Fruit fly (Drosophila melanogaster) whole organism, embryonic: ENCODE measurements around the gene CG31161.

ENCODE experiments used
- Ada2b ChIP-seq: fragments of 200-800 bp; sonication (Bioruptor generic); IDR thresholded peaks from 2 replicates; pipeline ENCODE4 v1.3.6; 2022; ENCODE audit warnings: missing biosample characterization, missing genetic modification characterization
- Awh ChIP-seq: fragments of 200-800 bp; sonication (Bioruptor generic); IDR thresholded peaks from 2 replicates; pipeline ENCODE4, ENCODE4 v1.3.6; 2022; ENCODE audit warnings: missing biosample characterization, missing genetic modification characterization
- CG1024 ChIP-seq: fragments of 200-800 bp; sonication (Bioruptor generic); IDR thresholded peaks from 2 replicates; pipeline ENCODE4 v1.3.6; 2022; ENCODE audit warnings: missing biosample characterization, missing genetic modification characterization
- CG10366 ChIP-seq: fragments of 200-800 bp; sonication (Bioruptor generic); IDR thresholded peaks from 2 replicates; pipeline ENCODE4 v1.3.6; 2022; ENCODE audit warnings: missing biosample characterization, missing genetic modification characterization
- CG10654 ChIP-seq: fragments of 200-800 bp; sonication (Bioruptor generic); optimal IDR thresholded peaks from 2 replicates; lab custom pipeline; 2016; ENCODE audit warnings: missing biosample characterization, missing genetic modification characterization
- CG12155 ChIP-seq: fragments of 200-800 bp; sonication (Bioruptor generic); optimal IDR thresholded peaks from 3 replicates; lab custom pipeline; 2016; ENCODE audit warnings: missing biosample characterization, missing genetic modification characterization
- CG15514 ChIP-seq: fragments of 200-800 bp; sonication (Bioruptor generic); optimal IDR thresholded peaks from 3 replicates; lab custom pipeline; 2017; ENCODE audit warnings: missing biosample characterization, missing genetic modification characterization, mild to moderate bottlenecking, moderate library complexity, missing genetic modification reagents
- CG16863 ChIP-seq: fragments of 200-800 bp; sonication (Bioruptor generic); optimal IDR thresholded peaks from 3 replicates; lab custom pipeline; 2016; ENCODE audit warnings: missing biosample characterization, missing genetic modification characterization
- CG17612 ChIP-seq: fragments of 200-800 bp; sonication (Bioruptor generic); IDR thresholded peaks from 2 replicates; pipeline ENCODE4 v1.3.6; 2022; ENCODE audit warnings: missing biosample characterization, missing genetic modification characterization
- CG2120 ChIP-seq: fragments of 200-800 bp; sonication (Bioruptor generic); optimal IDR thresholded peaks from 3 replicates; lab custom pipeline; 2016; ENCODE audit warnings: missing biosample characterization, missing genetic modification characterization
- CG30020 ChIP-seq: fragments of 200-800 bp; optimal IDR thresholded peaks from 2 replicates; lab custom pipeline; 2019; ENCODE audit warnings: missing biosample characterization, mild to moderate bottlenecking, missing genetic modification characterization, moderate library complexity
- CG4424 ChIP-seq: fragments of 200-800 bp; sonication (Bioruptor generic); optimal IDR thresholded peaks from 3 replicates; lab custom pipeline; 2016; ENCODE audit warnings: missing biosample characterization, missing genetic modification characterization
- CG4617 ChIP-seq: fragments of 200-800 bp; sonication (Bioruptor generic); optimal IDR thresholded peaks from 3 replicates; lab custom pipeline; 2016; ENCODE audit warnings: missing biosample characterization, missing genetic modification characterization, borderline replicate concordance
- CG7271 ChIP-seq: fragments of 200-800 bp; sonication (Bioruptor generic); optimal IDR thresholded peaks from 2 replicates; lab custom pipeline; 2018; ENCODE audit warnings: missing biosample characterization, mild to moderate bottlenecking, missing genetic modification characterization, moderate library complexity
- CG7372 ChIP-seq: fragments of 200-800 bp; sonication (Bioruptor generic); IDR thresholded peaks from 2 replicates; pipeline ENCODE4 v1.3.6; 2022; ENCODE audit warnings: missing biosample characterization, missing genetic modification characterization
- CG7786 ChIP-seq: fragments of 200-800 bp; sonication (Bioruptor generic); optimal IDR thresholded peaks from 2 replicates; lab custom pipeline; 2016; ENCODE audit warnings: missing biosample characterization, missing genetic modification characterization
- CG8944 ChIP-seq: fragments of 200-800 bp; sonication (Bioruptor generic); optimal IDR thresholded peaks from 3 replicates; lab custom pipeline; 2016; ENCODE audit warnings: missing biosample characterization, missing genetic modification characterization
- CkIIα-i1 ChIP-seq: fragments of 200-800 bp; sonication (Bioruptor generic); IDR thresholded peaks from 2 replicates; pipeline ENCODE4 v1.3.6; 2022; ENCODE audit warnings: missing biosample characterization, missing genetic modification characterization
- D ChIP-seq, 2 experiments: fragments of 200-800 bp in 1 of 2; fragments of >200 bp in 1 of 2; sonication (Bioruptor generic) in 1 of 2; optimal IDR thresholded peaks; 2 replicates in 1 of 2; 3 replicates in 1 of 2; lab custom pipeline; 2017; ENCODE audit warnings: mild to moderate bottlenecking in 1 of 2, missing biosample characterization in 1 of 2, missing genetic modification characterization in 1 of 2, missing genetic modification reagents in 1 of 2
- H2.0 ChIP-seq: fragments of 200-800 bp; sonication (Bioruptor generic); IDR thresholded peaks from 2 replicates; pipeline ENCODE4 v1.3.6; 2022; ENCODE audit warnings: missing biosample characterization, missing genetic modification characterization
- Hey ChIP-seq: fragments of 200-800 bp; sonication (Bioruptor generic); optimal IDR thresholded peaks from 3 replicates; lab custom pipeline; 2018; ENCODE audit warnings: missing biosample characterization, mild to moderate bottlenecking, missing genetic modification characterization
- HmgD ChIP-seq: fragments of 200-800 bp; sonication (Bioruptor generic); optimal IDR thresholded peaks from 3 replicates; lab custom pipeline; 2016; ENCODE audit warnings: missing biosample characterization, missing genetic modification characterization
- Nf-YB ChIP-seq: fragments of 200-800 bp; sonication (Bioruptor generic); optimal IDR thresholded peaks from 3 replicates; lab custom pipeline; 2019; ENCODE audit warnings: missing biosample characterization, mild to moderate bottlenecking, missing genetic modification characterization, moderate library complexity
- Rfx ChIP-seq: fragments of 200-800 bp; sonication (Bioruptor generic); IDR thresholded peaks from 2 replicates; pipeline ENCODE4 v1.3.6; 2022; ENCODE audit warnings: missing biosample characterization, missing genetic modification characterization
- Ssrp ChIP-seq: fragments of 200-800 bp; sonication (Bioruptor generic); optimal IDR thresholded peaks from 2 replicates; lab custom pipeline; 2018; ENCODE audit warnings: missing biosample characterization, mild to moderate bottlenecking, missing genetic modification characterization, moderate library complexity
- Taf1 ChIP-seq: fragments of 200-800 bp; sonication (Bioruptor generic); IDR thresholded peaks from 2 replicates; pipeline ENCODE4 v1.3.6; 2022; ENCODE audit warnings: missing biosample characterization, missing genetic modification characterization
- Usf ChIP-seq: fragments of 200-800 bp; sonication (Bioruptor generic); optimal IDR thresholded peaks from 2 replicates; lab custom pipeline; 2017; ENCODE audit warnings: missing genotype, missing biosample characterization, missing genetic modification characterization
- Vsx1 ChIP-seq: fragments of 200-800 bp; sonication (Bioruptor generic); optimal IDR thresholded peaks from 2 replicates; lab custom pipeline; 2017; ENCODE audit warnings: missing biosample characterization, mild to moderate bottlenecking, missing genetic modification characterization, missing genetic modification reagents
- amos ChIP-seq: fragments of 200-800 bp; sonication (Bioruptor generic); IDR thresholded peaks from 2 replicates; pipeline ENCODE4 v1.3.6; 2022; ENCODE audit warnings: missing biosample characterization, missing genetic modification characterization; ENCODE audit not compliant: partially characterized antibody
- ara ChIP-seq: fragments of 200-800 bp; sonication (Bioruptor generic); IDR thresholded peaks from 2 replicates; pipeline ENCODE4 v1.3.6; 2022; ENCODE audit warnings: missing biosample characterization, missing genetic modification characterization
- bbx ChIP-seq: fragments of 200-800 bp; sonication (Bioruptor generic); IDR thresholded peaks from 2 replicates; pipeline ENCODE4 v1.3.6; 2022; ENCODE audit warnings: missing biosample characterization, missing genetic modification characterization; ENCODE audit not compliant: partially characterized antibody
- bcd ChIP-seq: fragments of 200-800 bp; sonication (Bioruptor generic); optimal IDR thresholded peaks from 2 replicates; lab custom pipeline; 2017; ENCODE audit warnings: missing biosample characterization, mild to moderate bottlenecking, missing genetic modification characterization
- fd64A ChIP-seq: fragments of 200-800 bp; sonication (Bioruptor generic); optimal IDR thresholded peaks from 3 replicates; lab custom pipeline; 2018; ENCODE audit warnings: missing biosample characterization, mild to moderate bottlenecking, missing genetic modification characterization
- insv ChIP-seq, 2 experiments: fragments of 200-800 bp; sonication (Bioruptor generic); optimal IDR thresholded peaks; 3 replicates each; lab custom pipeline; 2016 to 2018; ENCODE audit warnings: missing biosample characterization in 2 of 2, missing genetic modification characterization in 2 of 2
- inv ChIP-seq: fragments of 200-800 bp; sonication (Bioruptor generic); IDR thresholded peaks from 2 replicates; pipeline ENCODE4 v1.3.6; 2022; ENCODE audit warnings: missing biosample characterization, missing genetic modification characterization; ENCODE audit not compliant: partially characterized antibody
- jumu ChIP-seq: fragments of 200-800 bp; sonication (Bioruptor generic); optimal IDR thresholded peaks from 3 replicates; lab custom pipeline; 2016; ENCODE audit warnings: missing biosample characterization, missing genetic modification characterization
- kah ChIP-seq: fragments of 200-800 bp; sonication (Bioruptor generic); optimal IDR thresholded peaks from 2 replicates; lab custom pipeline; 2018; ENCODE audit warnings: missing biosample characterization, mild to moderate bottlenecking, missing genetic modification characterization
- kay ChIP-seq: fragments of 200-800 bp; sonication (Bioruptor generic); optimal IDR thresholded peaks from 2 replicates; lab custom pipeline; 2016; ENCODE audit warnings: missing biosample characterization, missing genetic modification characterization
- lmd ChIP-seq: fragments of 200-800 bp; sonication (Bioruptor generic); IDR thresholded peaks from 2 replicates; pipeline ENCODE4 v1.3.6; 2022; ENCODE audit warnings: missing biosample characterization, missing genetic modification characterization
- nmo ChIP-seq: fragments of 200-800 bp; sonication (Bioruptor generic); optimal IDR thresholded peaks from 2 replicates; lab custom pipeline; 2018; ENCODE audit warnings: missing biosample characterization, mild to moderate bottlenecking, missing genetic modification characterization, moderate library complexity
- oc ChIP-seq: fragments of 200-800 bp; sonication (Bioruptor generic); optimal IDR thresholded peaks from 2 replicates; lab custom pipeline; 2018; ENCODE audit warnings: missing biosample characterization, mild to moderate bottlenecking, missing genetic modification characterization, moderate library complexity
- odd ChIP-seq: fragments of 200-800 bp; sonication (Bioruptor generic); optimal IDR thresholded peaks from 2 replicates; lab custom pipeline; 2017; ENCODE audit warnings: missing biosample characterization, mild to moderate bottlenecking, missing genetic modification characterization
- org-1 ChIP-seq: fragments of 200-800 bp; sonication (Bioruptor generic); optimal IDR thresholded peaks from 2 replicates; lab custom pipeline; 2017; ENCODE audit warnings: missing biosample characterization, missing genetic modification characterization
- pan ChIP-seq, 4 experiments: fragments of >200 bp in 3 of 4; fragments of 200-800 bp in 1 of 4; sonication (Bioruptor generic) in 1 of 4; optimal IDR thresholded peaks in 3 of 4; IDR thresholded peaks in 1 of 4; 2 replicates each; pipeline versions ENCODE4 v1.3.6 to Lab custom; 2017 to 2022; ENCODE audit warnings: missing biosample characterization in 2 of 4, missing genetic modification characterization in 2 of 4, mixed read lengths in 1 of 4
- prd ChIP-seq, 3 experiments: fragments of >200 bp in 2 of 3; fragments of 200-800 bp in 1 of 3; sonication (Bioruptor generic) in 1 of 3; optimal IDR thresholded peaks in 2 of 3; IDR thresholded peaks in 1 of 3; 2 replicates in 2 of 3; 3 replicates in 1 of 3; pipeline versions ENCODE4 v1.3.6 to Lab custom; 2017 to 2022; ENCODE audit warnings: missing biosample characterization in 1 of 3, missing genetic modification characterization in 1 of 3
- shn ChIP-seq: fragments of 200-800 bp; sonication (Bioruptor generic); optimal IDR thresholded peaks from 3 replicates; lab custom pipeline; 2016; ENCODE audit warnings: missing biosample characterization, missing genetic modification characterization
- trem ChIP-seq: fragments of 200-800 bp; optimal IDR thresholded peaks from 3 replicates; lab custom pipeline; 2019; ENCODE audit warnings: missing biosample characterization, mild to moderate bottlenecking, missing genetic modification characterization, moderate library complexity
- unpg ChIP-seq: fragments of 200-800 bp; sonication (Bioruptor generic); optimal IDR thresholded peaks from 3 replicates; lab custom pipeline; 2018; ENCODE audit warnings: missing biosample characterization, mild to moderate bottlenecking, missing genetic modification characterization, moderate library complexity
- z ChIP-seq: fragments of 200-800 bp; sonication (Bioruptor generic); IDR thresholded peaks from 3 replicates; pipeline ENCODE4 v1.3.6; 2022; ENCODE audit warnings: missing biosample characterization, missing genetic modification characterization

CG31161 gene

dm6 chr3R:22663115-22663514 is 46.8 kb downstream of the CG31161 start (continued):
- no peak for TF ChIP-seq fd64A (GFP tag; lab: Kevin White, UChicago)
- TF ChIP-seq insv (GFP tag; optimal IDR thresholded peaks at IDR 0.05; lab: Kevin White, UChicago) = no peak
- TF ChIP-seq nmo = peak; percentile 75
- TF ChIP-seq Vsx1 (GFP tag; lab: Kevin White, UChicago) = peak; percentile 8
- TF ChIP-seq lmd (GFP tag; lab: Robert Waterston, UW) = peak; percentile 62
- TF ChIP-seq CG4617 (GFP tag; lab: Kevin White, UChicago) = no peak
- no peak for TF ChIP-seq kay
- TF ChIP-seq Ada2b (GFP tag; lab: Robert Waterston, UW) = peak; percentile 63; the same call in 1 of the 2 replicates
- TF ChIP-seq Awh = peak; percentile 42; the same call in 1 of the 2 replicates
- peak; percentile 27 for TF ChIP-seq CG4424 (GFP tag; lab: Kevin White, UChicago)
- peak; percentile 48 for TF ChIP-seq CG15514 (GFP tag; lab: Kevin White, UChicago)
- no peak for TF ChIP-seq shn (GFP tag; lab: Kevin White, UChicago)
- peak; percentile 58 for TF ChIP-seq org-1 (GFP tag; lab: Kevin White, UChicago)
- peak; percentile 81 for TF ChIP-seq CG2120 (GFP tag; lab: Kevin White, UChicago)
- TF ChIP-seq z = no peak
- TF ChIP-seq CG17612 (GFP tag; lab: Robert Waterston, UW) = no peak
- TF ChIP-seq CG16863 (GFP tag; lab: Kevin White, UChicago) = peak; percentile 53
- peak; percentile 60 for TF ChIP-seq CG7786 (GFP tag; lab: Kevin White, UChicago)
- TF ChIP-seq HmgD (GFP tag; lab: Kevin White, UChicago) = no peak
- peak; percentile 56 for TF ChIP-seq oc (tag; lab: Kevin White, UChicago)
- TF ChIP-seq CG8944 (GFP tag; lab: Kevin White, UChicago) = no peak
- peak; percentile 83 for TF ChIP-seq H2.0 (GFP tag; lab: Robert Waterston, UW)
- no peak for TF ChIP-seq inv (GFP tag; lab: Robert Waterston, UW)
- peak; percentile 39 for TF ChIP-seq bcd (GFP tag; lab: Kevin White, UChicago)
- TF ChIP-seq pan (optimal IDR thresholded peaks at IDR 0.05; lab: Kevin White, UChicago) = no peak
- TF ChIP-seq pan (GFP tag; optimal IDR thresholded peaks at IDR 0.05 in 1 of 2, IDR thresholded peaks at IDR 0.05 in 1 of 2) = peak in 1 of 2 experiments; percentile 58
- peak; percentile 3 for TF ChIP-seq jumu (GFP tag; lab: Kevin White, UChicago)
- no peak for TF ChIP-seq Taf1 (GFP tag; lab: Robert Waterston, UW)
- TF ChIP-seq prd (optimal IDR thresholded peaks at IDR 0.05; lab: Kevin White, UChicago) = no peak
- peak; percentile 73 for TF ChIP-seq prd (GFP tag; IDR thresholded peaks at IDR 0.05; lab: Robert Waterston, UW)
- TF ChIP-seq kah = no peak
- peak; percentile 33 for TF ChIP-seq Nf-YB (GFP tag; lab: Kevin White, UChicago)
- no peak for TF ChIP-seq D (optimal IDR thresholded peaks at IDR 0.05; lab: Kevin White, UChicago)
- TF ChIP-seq D (GFP tag; optimal IDR thresholded peaks at IDR 0.05; lab: Kevin White, UChicago) = peak; percentile 23
- no peak for TF ChIP-seq CG30020
- no peak for TF ChIP-seq CkIIα-i1 (GFP tag; lab: Robert Waterston, UW)
- TF ChIP-seq amos (GFP tag; lab: Robert Waterston, UW) = no peak
- TF ChIP-seq CG12155 (GFP tag; lab: Kevin White, UChicago) = peak; percentile 67
- TF ChIP-seq Hey (tag; lab: Kevin White, UChicago) = no peak
- no peak for TF ChIP-seq CG7271 (tag; lab: Kevin White, UChicago)
- TF ChIP-seq ara = peak; percentile 57; the same call in 1 of the 2 replicates
- TF ChIP-seq Ssrp (tag; lab: Kevin White, UChicago) = no peak
- TF ChIP-seq CG10366 = peak; percentile 78
- TF ChIP-seq CG1024 (GFP tag; lab: Robert Waterston, UW) = no peak
- no peak for TF ChIP-seq bbx (GFP tag; lab: Robert Waterston, UW)
- peak; percentile 35; the same call in 1 of the 2 replicates for TF ChIP-seq CG7372 (GFP tag; lab: Robert Waterston, UW)
- TF ChIP-seq trem = peak; percentile 14
- no peak for TF ChIP-seq Usf (GFP tag; lab: Kevin White, UChicago)
- TF ChIP-seq unpg (GFP tag; lab: Kevin White, UChicago) = peak; percentile 77
- TF ChIP-seq odd (GFP tag; lab: Kevin White, UChicago) = peak; percentile 39
- peak; percentile 15 for TF ChIP-seq CG10654
- peak; percentile 59 for TF ChIP-seq Rfx
